Worm (Caenorhabditis elegans): ENCODE data around the gene far-6.

DNA sequence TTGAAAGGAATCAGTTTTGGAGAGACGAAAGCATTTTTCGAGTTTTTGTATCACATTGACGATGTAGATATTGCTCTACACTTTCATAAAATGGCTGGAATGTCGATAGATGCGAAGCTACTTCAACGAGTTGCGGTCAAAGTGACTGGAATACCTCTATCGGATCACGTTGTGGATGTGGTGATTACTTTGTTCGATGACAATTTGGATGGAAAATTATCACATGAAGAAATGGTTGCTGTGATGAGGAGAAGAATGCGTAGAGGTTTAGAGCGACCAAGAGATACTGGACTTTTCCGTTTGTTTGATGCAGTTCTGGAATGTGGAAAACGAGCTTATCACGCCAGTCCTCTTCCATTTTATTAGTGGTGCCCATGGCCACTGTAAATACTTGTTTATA, 28.5 kb upstream of the far-6 start:
- no peak for TF ChIP-seq fkh-2 (tag; optimal IDR thresholded peaks at IDR 0.05)
- TF ChIP-seq nhr-25 (tag; optimal IDR thresholded peaks at IDR 0.05), result no peak
- no peak for TF ChIP-seq R02D3.7 (tag; optimal IDR thresholded peaks at IDR 0.05)
- TF ChIP-seq unc-62 (GFP tag; optimal IDR thresholded peaks at IDR 0.05), result no peak
- TF ChIP-seq ama-1 (optimal IDR thresholded peaks at IDR 0.05), result no peak
- no peak for TF ChIP-seq nhr-12 (tag; optimal IDR thresholded peaks at IDR 0.05)
- no peak for TF ChIP-seq fos-1 (tag; optimal IDR thresholded peaks at IDR 0.05)
- no peak for TF ChIP-seq elt-1 (tag; optimal IDR thresholded peaks at IDR 0.05)
- no peak for TF ChIP-seq jun-1 (tag; optimal IDR thresholded peaks at IDR 0.05)
- TF ChIP-seq elt-2 (tag; optimal IDR thresholded peaks at IDR 0.05), result no peak
- no peak for TF ChIP-seq ztf-11 (tag; optimal IDR thresholded peaks at IDR 0.05)
- TF ChIP-seq daf-12 (tag; optimal IDR thresholded peaks at IDR 0.05), result no peak
